Worm (Caenorhabditis elegans): ENCODE measurements around the gene glr-2.

The glr-2 gene

ce11 chrIII:7180613-7181012 lies 35.9 kb upstream of the glr-2 start, which contains the start of gene ndab-2 (continued):
- TF ChIP-seq athp-1 (tag; optimal IDR thresholded peaks at IDR 0.05): peak; percentile 38
- no peak for TF ChIP-seq ccch-3 (GFP tag; optimal IDR thresholded peaks at IDR 0.05)
- TF ChIP-seq mel-28 (tag; optimal IDR thresholded peaks at IDR 0.05; ENCODE audit: borderline replicate concordance): no peak
- TF ChIP-seq aptf-3 (GFP tag; IDR thresholded peaks at IDR 0.05): 0 out of 2 replicates have a peak, but pooled peaks have one; percentile 51
- no peak for TF ChIP-seq nfya-2 (GFP tag; IDR thresholded peaks at IDR 0.05)
- peak; percentile 75 for TF ChIP-seq Y56A3A.18 (GFP tag; IDR thresholded peaks at IDR 0.05)
- TF ChIP-seq hrde-1 (tag; optimal IDR thresholded peaks at IDR 0.05; ENCODE audit: borderline replicate concordance): peak; percentile 71
- TF ChIP-seq ceh-27 (GFP tag; optimal IDR thresholded peaks at IDR 0.05): no peak
- TF ChIP-seq tbp1 (GFP tag; optimal IDR thresholded peaks at IDR 0.05): peak; percentile 29
- TF ChIP-seq ztf-18 (tag; optimal IDR thresholded peaks at IDR 0.05): peak; percentile 13
- TF ChIP-seq rcor-1 (GFP tag; IDR thresholded peaks at IDR 0.05): peak; percentile 74
- TF ChIP-seq F33H1.4 (GFP tag; IDR thresholded peaks at IDR 0.05): peak; percentile 59
- no peak for TF ChIP-seq akir-1 (GFP tag; optimal IDR thresholded peaks at IDR 0.05)
- no peak for TF ChIP-seq snpc-1.3 (tag; optimal IDR thresholded peaks at IDR 0.05; ENCODE audit: insufficient read depth)
- 0 out of 2 replicates have a peak, but pooled peaks have one; percentile 28 for TF ChIP-seq ceh-58 (GFP tag; IDR thresholded peaks at IDR 0.05)
- no peak for TF ChIP-seq B0035.1 (tag; optimal IDR thresholded peaks at IDR 0.05)
- TF ChIP-seq let-607 (tag; optimal IDR thresholded peaks at IDR 0.05): no peak
- TF ChIP-seq lsl-1 (GFP tag; optimal IDR thresholded peaks at IDR 0.05): peak; percentile 33
- TF ChIP-seq cebp-1 (GFP tag; IDR thresholded peaks at IDR 0.05): no peak
- peak; percentile 49 for TF ChIP-seq cebp-1 (tag; optimal IDR thresholded peaks at IDR 0.05)
- TF ChIP-seq nfyb-1 (GFP tag; IDR thresholded peaks at IDR 0.05): 0 out of 2 replicates have a peak, but pooled peaks have one; percentile 43
- peak; percentile 59; the same call in 1 of the 2 replicates for TF ChIP-seq ceh-100 (GFP tag; IDR thresholded peaks at IDR 0.05)
- no peak for TF ChIP-seq ztf-22 (GFP tag; optimal IDR thresholded peaks at IDR 0.05)
- no peak for TF ChIP-seq ama-1 (optimal IDR thresholded peaks at IDR 0.05)
- TF ChIP-seq ama-1 (GFP tag; optimal IDR thresholded peaks at IDR 0.05): peak in 1 of 2 experiments; percentile 73
- peak; percentile 19 for TF ChIP-seq dpff-1 (tag; optimal IDR thresholded peaks at IDR 0.05)
- no peak for TF ChIP-seq nhr-80 (tag; optimal IDR thresholded peaks at IDR 0.05)
- no peak for TF ChIP-seq F23B12.7 (tag; optimal IDR thresholded peaks at IDR 0.05; ENCODE audit: insufficient read depth)
- no peak for TF ChIP-seq unc-130 (GFP tag; optimal IDR thresholded peaks at IDR 0.05)
- no peak for TF ChIP-seq cebp-2 (GFP tag; IDR thresholded peaks at IDR 0.05)
- no peak for TF ChIP-seq egrh-3 (GFP tag; IDR thresholded peaks at IDR 0.05)
- peak; percentile 26 for TF ChIP-seq F49E8.2 (tag; optimal IDR thresholded peaks at IDR 0.05; ENCODE audit: insufficient read depth)
- no peak for TF ChIP-seq sptf-2 (GFP tag; optimal IDR thresholded peaks at IDR 0.05)
- TF ChIP-seq bed-2 (GFP tag; IDR thresholded peaks at IDR 0.05): no peak
- TF ChIP-seq lag-1 (GFP tag; IDR thresholded peaks at IDR 0.05): no peak
- TF ChIP-seq hsf-1 (GFP tag; IDR thresholded peaks at IDR 0.05): peak; percentile 68; the same call in 1 of the 2 replicates
- TF ChIP-seq madf-6 (GFP tag; IDR thresholded peaks at IDR 0.05): peak; percentile 70
- no peak for TF ChIP-seq somi-1 (GFP tag; optimal IDR thresholded peaks at IDR 0.05)
- no peak for TF ChIP-seq lin-35 (GFP tag; optimal IDR thresholded peaks at IDR 0.05)
- peak; percentile 62; the same call in 1 of the 2 replicates for TF ChIP-seq lin-26 (GFP tag; IDR thresholded peaks at IDR 0.05)
- no peak for TF ChIP-seq Y53F4B.3 (GFP tag; IDR thresholded peaks at IDR 0.05)
- no peak for TF ChIP-seq xnd-1 (tag; optimal IDR thresholded peaks at IDR 0.05)
- TF ChIP-seq F10E7.11 (tag; optimal IDR thresholded peaks at IDR 0.05): no peak
- peak; percentile 52 for TF ChIP-seq repo-1 (tag; optimal IDR thresholded peaks at IDR 0.05)
- no peak for TF ChIP-seq bed-1 (GFP tag; IDR thresholded peaks at IDR 0.05)
- TF ChIP-seq lin-54 (GFP tag; optimal IDR thresholded peaks at IDR 0.05): peak; percentile 65
- peak; percentile 79 for TF ChIP-seq attf-6 (GFP tag; IDR thresholded peaks at IDR 0.05)
- TF ChIP-seq B0336.3 (GFP tag; IDR thresholded peaks at IDR 0.05): peak; percentile 88
